Worm (Caenorhabditis elegans) whole organism, L1 larva: Measurements from ENCODE around the gene F27C8.3.

ENCODE experiments used
- C04F5.9 ChIP-seq: sonication (generic microtip); optimal IDR thresholded peaks from 2 replicates; lab custom pipeline; 2016; ENCODE audit warnings: missing genetic modification characterization, missing compliant biosample characterization
- aha-1 ChIP-seq: fragments of 150-350 bp; optimal IDR thresholded peaks from 2 replicates; lab custom pipeline; 2014; ENCODE audit warnings: missing biosample characterization, missing genetic modification characterization
- aly-2 ChIP-seq: fragments of 150-350 bp; optimal IDR thresholded peaks from 2 replicates; lab custom pipeline; 2014; ENCODE audit warnings: missing biosample characterization, missing genetic modification characterization
- blmp-1 ChIP-seq: fragments of 150-350 bp; optimal IDR thresholded peaks from 2 replicates; lab custom pipeline; 2014; ENCODE audit warnings: missing biosample characterization, missing genetic modification characterization
- ceh-82 ChIP-seq, 3 experiments: fragments of 150-350 bp in 1 of 3; sonication (generic microtip) in 2 of 3; optimal IDR thresholded peaks; 2 replicates each; lab custom pipeline; 2014 to 2017; ENCODE audit warnings: missing biosample characterization in 3 of 3, missing genetic modification characterization in 3 of 3
- ceh-88 ChIP-seq: fragments of 200-800 bp; sonication (Bioruptor generic); IDR thresholded peaks from 2 replicates; pipeline ENCODE4 v1.3.6; 2022; ENCODE audit warnings: missing genetic modification characterization, missing compliant biosample characterization
- ces-1 ChIP-seq: fragments of 150-350 bp; optimal IDR thresholded peaks from 2 replicates; lab custom pipeline; 2014; ENCODE audit warnings: missing biosample characterization, missing genetic modification reagents, missing genetic modification characterization
- efl-1 ChIP-seq, 4 experiments: fragments of 150-350 bp; optimal IDR thresholded peaks in 3 of 4; peaks in 1 of 4; 1 replicate in 1 of 4; 2 replicates in 3 of 4; lab custom pipeline; 2014; ENCODE audit warnings: missing biosample characterization in 2 of 4, missing genetic modification characterization in 2 of 4, missing genetic modification reagents in 2 of 4
- efl-3 ChIP-seq: fragments of 200-800 bp; sonication (Bioruptor generic); optimal IDR thresholded peaks from 2 replicates; lab custom pipeline; 2018; ENCODE audit warnings: mild to moderate bottlenecking, missing genetic modification characterization, missing compliant biosample characterization
- elt-3 ChIP-seq, 6 experiments: fragments of 150-350 bp in 1 of 6; sonication (generic microtip); optimal IDR thresholded peaks; 2 replicates each; lab custom pipeline; 2017 to 2018; ENCODE audit warnings: missing biosample characterization in 6 of 6, missing genetic modification characterization in 6 of 6, inconsistent platforms in 1 of 6
- hlh-4 ChIP-seq: sonication (generic microtip); optimal IDR thresholded peaks from 2 replicates; lab custom pipeline; 2016; ENCODE audit warnings: mild to moderate bottlenecking, missing genetic modification characterization, missing compliant biosample characterization
- irx-1 ChIP-seq: sonication (generic microtip); optimal IDR thresholded peaks from 2 replicates; lab custom pipeline; 2016; ENCODE audit warnings: missing genetic modification characterization, missing compliant biosample characterization
- jun-1 ChIP-seq: fragments of 150-350 bp; optimal IDR thresholded peaks from 2 replicates; lab custom pipeline; 2014; ENCODE audit warnings: missing biosample characterization, missing genetic modification reagents, missing genetic modification characterization
- lin-13 ChIP-seq: fragments of 150-350 bp; optimal IDR thresholded peaks from 2 replicates; lab custom pipeline; 2014; ENCODE audit warnings: missing biosample characterization, missing genetic modification reagents, missing genetic modification characterization
- lin-14 ChIP-seq: fragments of 200-800 bp; sonication (Bioruptor generic); optimal IDR thresholded peaks from 2 replicates; lab custom pipeline; 2018; ENCODE audit warnings: mild to moderate bottlenecking, missing genetic modification characterization, moderate library complexity, missing compliant biosample characterization
- lin-35 ChIP-seq, 2 experiments: fragments of 150-350 bp; optimal IDR thresholded peaks; 2 replicates each; lab custom pipeline; 2014; ENCODE audit warnings: missing biosample characterization in 2 of 2, missing genetic modification characterization in 2 of 2, missing genetic modification reagents in 2 of 2
- mdl-1 ChIP-seq, 2 experiments: fragments of 150-350 bp; optimal IDR thresholded peaks; 2 replicates each; lab custom pipeline; 2014 to 2017; ENCODE audit warnings: missing biosample characterization in 2 of 2, missing genetic modification characterization in 2 of 2, inconsistent platforms in 1 of 2
- mef-2 ChIP-seq: fragments of 150-350 bp; optimal IDR thresholded peaks from 2 replicates; lab custom pipeline; 2014; ENCODE audit warnings: missing biosample characterization, missing genetic modification characterization
- nhr-11 ChIP-seq: fragments of 150-350 bp; optimal IDR thresholded peaks from 2 replicates; lab custom pipeline; 2014; ENCODE audit warnings: missing biosample characterization, missing genetic modification characterization
- nhr-12 ChIP-seq: sonication (generic microtip); optimal IDR thresholded peaks from 2 replicates; lab custom pipeline; 2017; ENCODE audit warnings: missing biosample characterization, missing genetic modification characterization
- nhr-20 ChIP-seq: sonication (generic microtip); optimal IDR thresholded peaks from 2 replicates; lab custom pipeline; 2016; ENCODE audit warnings: mild to moderate bottlenecking, missing genetic modification characterization, missing compliant biosample characterization
- nhr-71 ChIP-seq: sonication (generic microtip); optimal IDR thresholded peaks from 2 replicates; lab custom pipeline; 2016; ENCODE audit warnings: mild to moderate bottlenecking, missing genetic modification characterization, moderate library complexity, missing compliant biosample characterization
- nhr-76 ChIP-seq: sonication (generic microtip); optimal IDR thresholded peaks from 2 replicates; lab custom pipeline; 2017; ENCODE audit warnings: missing biosample characterization, missing genetic modification characterization
- nhr-85 ChIP-seq: sonication (generic microtip); peaks from one replicate; lab custom pipeline; 2016; ENCODE audit warnings: missing genetic modification characterization, inconsistent platforms, missing compliant biosample characterization
- pag-3 ChIP-seq: sonication (generic microtip); optimal IDR thresholded peaks from 2 replicates; lab custom pipeline; 2017; ENCODE audit warnings: missing genetic modification characterization, mild to moderate bottlenecking, missing compliant biosample characterization, antibody characterized with exemption, borderline replicate concordance; ENCODE audit not compliant: insufficient read depth
- snpc-4 ChIP-seq: fragments of 150-350 bp; optimal IDR thresholded peaks from 2 replicates; lab custom pipeline; 2014; ENCODE audit warnings: missing biosample characterization, missing genetic modification characterization
- snu-23 ChIP-seq: sonication (generic microtip); optimal IDR thresholded peaks from 2 replicates; lab custom pipeline; 2016; ENCODE audit warnings: missing genetic modification characterization, missing compliant biosample characterization
- sup-37 ChIP-seq: fragments of 200-800 bp; sonication (Bioruptor generic); optimal IDR thresholded peaks from 2 replicates; lab custom pipeline; 2018; ENCODE audit warnings: mild to moderate bottlenecking, missing genetic modification characterization, missing compliant biosample characterization
- unc-62 ChIP-seq: fragments of 150-350 bp; optimal IDR thresholded peaks from 2 replicates; lab custom pipeline; 2014; ENCODE audit warnings: missing biosample characterization, missing genetic modification reagents, missing genetic modification characterization
- ztf-11 ChIP-seq, 2 experiments: sonication (generic microtip); optimal IDR thresholded peaks; 2 replicates each; lab custom pipeline; 2016 to 2017; ENCODE audit warnings: missing genetic modification characterization in 2 of 2, missing biosample characterization in 1 of 2, missing compliant biosample characterization in 1 of 2
- ztf-4 ChIP-seq: fragments of 150-350 bp; optimal IDR thresholded peaks from 2 replicates; lab custom pipeline; 2014; ENCODE audit warnings: missing biosample characterization, missing genetic modification characterization

F27C8.3 gene

DNA sequence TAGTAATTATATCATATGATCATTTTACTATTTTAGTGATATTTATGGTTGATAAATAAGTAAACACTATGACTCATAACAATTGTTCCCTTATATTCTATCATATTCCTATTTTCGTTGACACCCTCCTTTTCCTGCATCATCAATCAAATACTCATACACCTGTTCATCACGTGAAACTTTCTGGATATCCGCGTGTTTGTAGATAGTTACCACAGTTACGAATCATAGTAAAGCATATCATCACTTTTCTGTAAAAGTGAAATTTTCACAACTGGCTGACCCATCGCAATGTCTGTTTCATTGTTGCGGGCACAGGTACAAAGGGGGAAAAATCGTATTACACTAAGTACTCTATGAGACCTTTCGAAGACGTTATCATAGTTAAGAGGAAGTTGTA lies 38.2 kb upstream of the F27C8.3 start:
- TF ChIP-seq nhr-85, result peak; percentile 73
- TF ChIP-seq jun-1, result no peak
- peak; percentile 62 for TF ChIP-seq blmp-1 (tag; lab: Kevin White, UChicago)
- TF ChIP-seq pag-3, result no peak
- TF ChIP-seq efl-3 (GFP tag; lab: Kevin White, UChicago), result no peak
- no peak for TF ChIP-seq aha-1 (tag; lab: Kevin White, UChicago)

DNA sequence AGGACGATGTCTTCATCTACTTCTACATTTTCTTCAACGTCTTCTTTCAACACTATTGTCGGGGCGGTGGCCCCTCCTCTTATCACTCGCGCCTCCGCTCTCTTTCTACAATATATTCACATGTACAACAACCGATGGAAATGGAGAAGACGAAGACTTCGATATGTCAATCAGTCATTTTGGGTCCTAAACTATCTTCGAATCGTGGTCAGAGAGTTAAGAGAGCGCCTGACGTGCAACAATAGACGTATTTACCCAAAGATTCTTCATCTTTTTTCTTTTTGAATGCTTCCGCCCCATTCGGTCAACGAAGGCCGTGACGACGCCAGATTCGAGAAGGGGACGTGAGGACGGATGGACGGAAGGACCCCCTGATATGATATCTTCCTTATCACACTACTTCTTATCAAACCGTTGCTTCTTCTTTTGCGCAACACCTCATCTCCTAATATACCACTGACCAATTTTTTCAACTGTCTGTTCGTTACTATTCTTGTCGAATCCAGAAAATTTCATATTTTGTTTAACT lies 37.4 kb upstream of the F27C8.3 start:
- TF ChIP-seq hlh-4, result no peak
- TF ChIP-seq aly-2 (tag; lab: Kevin White, UChicago), result no peak
- TF ChIP-seq elt-3 (tag; optimal IDR thresholded peaks at IDR 0.05; lab: Kevin White, UChicago), result peak in 4 of 6 experiments; percentile 53 to 63 (median 56)
- peak in 1 of 2 experiments; percentile 17 for TF ChIP-seq mdl-1 (tag; optimal IDR thresholded peaks at IDR 0.05; lab: Kevin White, UChicago)
- no peak for TF ChIP-seq efl-3 (GFP tag; lab: Kevin White, UChicago)
- peak; percentile 43 for TF ChIP-seq lin-14 (GFP tag; lab: Kevin White, UChicago)
- TF ChIP-seq irx-1 (tag; lab: Kevin White, UChicago), result no peak
- peak; percentile 86 for TF ChIP-seq nhr-85
- peak; percentile 46 for TF ChIP-seq blmp-1 (tag; lab: Kevin White, UChicago)
- peak; percentile 45 for TF ChIP-seq nhr-71 (tag; lab: Kevin White, UChicago)
- TF ChIP-seq lin-35 (GFP tag; optimal IDR thresholded peaks at IDR 0.05; lab: Kevin White, UChicago), result peak in 1 of 2 experiments; percentile 9
- no peak for TF ChIP-seq C04F5.9

- no peak for TF ChIP-seq ztf-11 (tag; optimal IDR thresholded peaks at IDR 0.05; lab: Kevin White, UChicago)
- peak; percentile 19 for TF ChIP-seq nhr-20 (tag; lab: Kevin White, UChicago)
- TF ChIP-seq blmp-1 (tag; lab: Kevin White, UChicago), result peak; percentile 49
- no peak for TF ChIP-seq ces-1 (GFP tag; lab: Kevin White, UChicago)
- peak in 2 of 6 experiments; percentile 39 to 65 for TF ChIP-seq elt-3 (tag; optimal IDR thresholded peaks at IDR 0.05; lab: Kevin White, UChicago)
- TF ChIP-seq nhr-71 (tag; lab: Kevin White, UChicago), result peak; percentile 16
These were observed 36.4 kb upstream of the F27C8.3 start for ce11 chrIV:9632094-9632493.

DNA sequence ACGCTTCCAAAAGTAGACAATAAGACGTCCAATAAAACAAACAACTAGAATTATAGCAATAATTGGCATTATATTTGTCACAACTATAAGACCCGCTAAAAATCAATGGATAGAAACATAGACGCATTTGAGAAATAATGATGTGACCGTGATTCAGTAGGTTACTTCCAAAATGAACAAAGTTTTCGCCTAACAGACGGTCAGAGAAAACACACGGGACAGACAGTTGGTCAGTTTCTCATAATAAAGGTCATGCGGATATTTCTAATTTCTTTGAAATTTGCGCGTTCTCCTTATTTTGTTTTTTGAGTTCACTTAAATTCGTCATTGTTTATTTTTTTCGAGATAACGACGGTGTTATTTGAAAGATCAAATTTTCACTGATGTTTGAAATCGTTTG lies 35.9 kb upstream of the F27C8.3 start:
- no peak for TF ChIP-seq nhr-11
- no peak for TF ChIP-seq efl-1 (optimal IDR thresholded peaks at IDR 0.05; lab: Kevin White, UChicago)
- TF ChIP-seq efl-1 (GFP tag; optimal IDR thresholded peaks at IDR 0.05 in 1 of 2; lab: Kevin White, UChicago), result peak in 1 of 2 experiments; percentile 8
- no peak for TF ChIP-seq ceh-82 (tag; optimal IDR thresholded peaks at IDR 0.05; lab: Kevin White, UChicago)
- TF ChIP-seq ztf-4, result no peak
- peak; percentile 35 for TF ChIP-seq lin-14 (GFP tag; lab: Kevin White, UChicago)
- peak; percentile 48 for TF ChIP-seq blmp-1 (tag; lab: Kevin White, UChicago)
- TF ChIP-seq C04F5.9, result no peak
- no peak for TF ChIP-seq lin-13 (GFP tag; lab: Kevin White, UChicago)
- TF ChIP-seq snu-23, result no peak
- peak in 1 of 6 experiments; percentile 48 for TF ChIP-seq elt-3 (tag; optimal IDR thresholded peaks at IDR 0.05; lab: Kevin White, UChicago)
- no peak for TF ChIP-seq mef-2 (tag; lab: Kevin White, UChicago)
- no peak for TF ChIP-seq nhr-76
- no peak for TF ChIP-seq ceh-88 (GFP tag; lab: Robert Waterston, UW)
- peak in 1 of 2 experiments; percentile 28 for TF ChIP-seq lin-35 (GFP tag; optimal IDR thresholded peaks at IDR 0.05; lab: Kevin White, UChicago)
- no peak for TF ChIP-seq unc-62 (GFP tag; lab: Kevin White, UChicago)
- no peak for TF ChIP-seq nhr-71 (tag; lab: Kevin White, UChicago)
- TF ChIP-seq nhr-12 (tag; lab: Kevin White, UChicago), result no peak
- TF ChIP-seq nhr-85, result peak; percentile 64

ce11 chrIV:9627033-9627432 lies 31.4 kb upstream of the F27C8.3 start:
- no peak for TF ChIP-seq snpc-4 (tag; lab: Kevin White, UChicago)
- no peak for TF ChIP-seq sup-37 (GFP tag; lab: Kevin White, UChicago)
- no peak for TF ChIP-seq efl-1 (optimal IDR thresholded peaks at IDR 0.05; lab: Kevin White, UChicago)
- TF ChIP-seq efl-1 (GFP tag; optimal IDR thresholded peaks at IDR 0.05 in 1 of 2; lab: Kevin White, UChicago), result peak in 1 of 2 experiments; percentile 77
